Fruit fly (Drosophila melanogaster): ENCODE measurements around the gene scaf6.

DNA sequence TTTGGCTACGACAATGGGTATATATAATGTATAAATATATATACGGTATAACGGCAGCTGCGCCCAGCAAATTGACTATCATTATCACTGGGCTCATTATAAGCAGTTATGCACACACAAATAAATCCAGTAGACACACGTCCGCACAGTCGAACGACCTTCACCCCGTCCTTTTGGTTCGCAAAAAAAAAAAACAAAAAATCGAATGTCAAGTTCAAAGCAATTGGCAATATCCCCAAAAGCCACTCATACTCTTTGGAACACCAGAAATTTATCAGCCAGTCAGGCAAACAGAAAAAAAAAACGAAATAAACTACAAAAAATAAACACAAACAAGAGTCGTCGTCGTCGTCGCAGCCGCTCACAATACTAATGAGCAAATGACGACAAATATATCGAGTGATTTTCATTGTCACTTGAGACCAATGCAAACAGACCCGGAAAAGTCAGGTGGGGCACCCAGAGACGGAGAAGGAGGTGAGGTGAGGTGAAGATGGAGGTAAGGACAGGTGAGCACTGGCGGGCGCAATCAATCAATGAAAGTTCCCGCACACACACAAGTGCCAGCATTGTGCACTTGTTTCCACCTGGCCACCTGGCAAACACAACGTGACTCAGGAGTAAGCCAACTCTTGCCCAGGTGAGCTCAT is 37.5 kb downstream of the scaf6 start:
- TF ChIP-seq psq (optimal IDR thresholded peaks at IDR 0.05): no peak
- TF ChIP-seq EcR (GFP tag; optimal IDR thresholded peaks at IDR 0.05): no peak
- TF ChIP-seq Dll (optimal IDR thresholded peaks at IDR 0.05): no peak
